Worm (Caenorhabditis elegans) whole organism, young adult: Measurements from ENCODE around the gene ulp-4.

Experiments used
- B0336.3 ChIP-seq: fragments of 200-800 bp; sonication (Bioruptor generic); IDR thresholded peaks from 2 replicates; pipeline ENCODE4 v1.3.6; 2022; ENCODE audit warnings: missing genetic modification characterization, missing compliant biosample characterization
- D2030.7 ChIP-seq: fragments of 200-800 bp; sonication (Bioruptor generic); IDR thresholded peaks from 2 replicates; pipeline ENCODE4 v1.3.6; 2022; ENCODE audit warnings: missing genetic modification reagents, missing genetic modification characterization, missing compliant biosample characterization
- F23B12.7 ChIP-seq: sonication (generic microtip); optimal IDR thresholded peaks from 2 replicates; lab custom pipeline; 2017; ENCODE audit warnings: missing genetic modification characterization, mild to moderate bottlenecking, missing compliant biosample characterization, antibody characterized with exemption, moderate library complexity; ENCODE audit not compliant: insufficient read depth
- F49E8.2 ChIP-seq: sonication (generic microtip); optimal IDR thresholded peaks from 3 replicates; lab custom pipeline; 2017; ENCODE audit warnings: missing genetic modification characterization, mild to moderate bottlenecking, missing compliant biosample characterization, antibody characterized with exemption, moderate library complexity; ENCODE audit not compliant: insufficient read depth
- F57A8.1 ChIP-seq: fragments of 200-800 bp; sonication (Bioruptor generic); optimal IDR thresholded peaks from 2 replicates; lab custom pipeline; 2018; ENCODE audit warnings: mild to moderate bottlenecking, missing genetic modification characterization, moderate library complexity, missing compliant biosample characterization
- K11D2.4 ChIP-seq: fragments of 200-800 bp; sonication (Bioruptor generic); IDR thresholded peaks from 2 replicates; pipeline ENCODE4 v1.3.6; 2022; ENCODE audit warnings: missing genetic modification reagents, missing genetic modification characterization, missing compliant biosample characterization
- T26A5.8 ChIP-seq: sonication (generic microtip); optimal IDR thresholded peaks from 2 replicates; lab custom pipeline; 2016; ENCODE audit warnings: missing genetic modification characterization, missing compliant biosample characterization
- Y53G8AR.9 ChIP-seq: fragments of 200-800 bp; sonication (Bioruptor generic); conservative IDR thresholded peaks from 2 replicates; pipeline ENCODE4 v1.3.6; 2022; ENCODE audit warnings: missing genetic modification reagents, missing genetic modification characterization, missing compliant biosample characterization
- Y56A3A.18 ChIP-seq: fragments of 200-800 bp; sonication (Bioruptor generic); IDR thresholded peaks from 2 replicates; pipeline ENCODE4 v1.3.6; 2022; ENCODE audit warnings: missing genetic modification reagents, missing genetic modification characterization, missing compliant biosample characterization
- Y79H2A.3 ChIP-seq: fragments of 200-800 bp; sonication (Bioruptor generic); conservative IDR thresholded peaks from 2 replicates; pipeline ENCODE4 v1.3.6; 2022; ENCODE audit warnings: missing genetic modification reagents, missing genetic modification characterization, missing compliant biosample characterization
- Y95B8A.8 ChIP-seq: fragments of 200-800 bp; sonication (Bioruptor generic); IDR thresholded peaks from 2 replicates; pipeline ENCODE4 v1.3.6; 2022; ENCODE audit warnings: missing genetic modification reagents, missing genetic modification characterization, missing compliant biosample characterization
- atf-7 ChIP-seq: sonication (generic microtip); optimal IDR thresholded peaks from 2 replicates; lab custom pipeline; 2017; ENCODE audit warnings: mild to moderate bottlenecking, missing genetic modification characterization, missing compliant biosample characterization
- athp-1 ChIP-seq: sonication (generic microtip); optimal IDR thresholded peaks from 2 replicates; lab custom pipeline; 2017; ENCODE audit warnings: mild to moderate bottlenecking, missing genetic modification characterization, missing compliant biosample characterization
- attf-6 ChIP-seq: fragments of 200-800 bp; sonication (Bioruptor generic); IDR thresholded peaks from 2 replicates; pipeline ENCODE4 v1.3.6; 2022; ENCODE audit warnings: missing genetic modification reagents, missing genetic modification characterization, missing compliant biosample characterization
- bed-2 ChIP-seq: fragments of 200-800 bp; sonication (Bioruptor generic); IDR thresholded peaks from 2 replicates; pipeline ENCODE4 v1.3.6; 2022; ENCODE audit warnings: missing genetic modification reagents, missing genetic modification characterization, missing compliant biosample characterization
- ceh-100 ChIP-seq: fragments of 200-800 bp; sonication (Bioruptor generic); IDR thresholded peaks from 2 replicates; pipeline ENCODE4 v1.3.6; 2022; ENCODE audit warnings: missing genetic modification reagents, missing genetic modification characterization, missing compliant biosample characterization
- dpl-1 ChIP-seq: fragments of 150-350 bp; optimal IDR thresholded peaks from 2 replicates; lab custom pipeline; 2014; ENCODE audit warnings: missing biosample characterization, missing genetic modification reagents, missing genetic modification characterization
- ekl-4 ChIP-seq: fragments of 200-800 bp; sonication (Bioruptor generic); IDR thresholded peaks from 2 replicates; pipeline ENCODE4 v1.3.6; 2022; ENCODE audit warnings: missing genetic modification reagents, missing genetic modification characterization, missing compliant biosample characterization
- gei-17 ChIP-seq: fragments of 200-800 bp; sonication (Bioruptor generic); optimal IDR thresholded peaks from 2 replicates; lab custom pipeline; 2018; ENCODE audit warnings: mild to moderate bottlenecking, missing genetic modification characterization, missing compliant biosample characterization
- him-1 ChIP-seq: sonication (generic microtip); optimal IDR thresholded peaks from 2 replicates; lab custom pipeline; 2016; ENCODE audit warnings: missing genotype, missing genetic modification reagents, missing genetic modification characterization, missing compliant biosample characterization
- hmg-1.2 ChIP-seq: fragments of 200-800 bp; sonication (Bioruptor generic); IDR thresholded peaks from 2 replicates; pipeline ENCODE4 v1.3.6; 2022; ENCODE audit warnings: missing genetic modification reagents, missing genetic modification characterization, missing compliant biosample characterization
- hrde-1 ChIP-seq: sonication (generic microtip); optimal IDR thresholded peaks from 2 replicates; lab custom pipeline; 2016; ENCODE audit warnings: missing genetic modification characterization, mild to moderate bottlenecking, missing compliant biosample characterization, moderate library complexity, missing genotype, missing genetic modification reagents, borderline replicate concordance
- hsf-1 ChIP-seq: fragments of 200-800 bp; sonication (Bioruptor generic); IDR thresholded peaks from 2 replicates; pipeline ENCODE4 v1.3.6; 2022; ENCODE audit warnings: missing genetic modification reagents, missing genetic modification characterization, missing compliant biosample characterization
- let-526 ChIP-seq: fragments of 200-800 bp; sonication (Bioruptor generic); IDR thresholded peaks from 2 replicates; pipeline ENCODE4 v1.3.6; 2022; ENCODE audit warnings: missing genetic modification reagents, missing genetic modification characterization, missing compliant biosample characterization
- lin-26 ChIP-seq: fragments of 200-800 bp; sonication (Bioruptor generic); IDR thresholded peaks from 2 replicates; pipeline ENCODE4 v1.3.6; 2022; ENCODE audit warnings: missing genetic modification reagents, missing genetic modification characterization, missing compliant biosample characterization
- lin-35 ChIP-seq, 3 experiments: fragments of 150-350 bp in 2 of 3; sonication (generic microtip) in 1 of 3; optimal IDR thresholded peaks; 2 replicates each; lab custom pipeline; 2014 to 2018; ENCODE audit warnings: missing biosample characterization in 3 of 3, missing genetic modification characterization in 3 of 3, missing genetic modification reagents in 3 of 3
- lin-54 ChIP-seq: fragments of 200-800 bp; sonication (Bioruptor generic); optimal IDR thresholded peaks from 2 replicates; lab custom pipeline; 2018; ENCODE audit warnings: mild to moderate bottlenecking, missing genetic modification characterization, missing compliant biosample characterization
- lsl-1 ChIP-seq: fragments of 200-800 bp; sonication (Bioruptor generic); optimal IDR thresholded peaks from 2 replicates; lab custom pipeline; 2018; ENCODE audit warnings: mild to moderate bottlenecking, missing genetic modification characterization, moderate library complexity, missing compliant biosample characterization
- lsy-27 ChIP-seq: sonication (generic microtip); optimal IDR thresholded peaks from 2 replicates; lab custom pipeline; 2017; ENCODE audit warnings: missing genetic modification characterization, mild to moderate bottlenecking, missing compliant biosample characterization, antibody characterized with exemption, missing genotype, borderline replicate concordance; ENCODE audit not compliant: insufficient read depth
- madf-10 ChIP-seq: sonication (generic microtip); optimal IDR thresholded peaks from 2 replicates; lab custom pipeline; 2016; ENCODE audit warnings: mild to moderate bottlenecking, missing genetic modification characterization, missing compliant biosample characterization
- madf-3 ChIP-seq: fragments of 200-800 bp; sonication (Bioruptor generic); IDR thresholded peaks from 2 replicates; pipeline ENCODE4 v1.3.6; 2022; ENCODE audit warnings: missing genetic modification reagents, missing genetic modification characterization, missing compliant biosample characterization
- madf-6 ChIP-seq: fragments of 200-800 bp; sonication (Bioruptor generic); IDR thresholded peaks from 2 replicates; pipeline ENCODE4 v1.3.6; 2022; ENCODE audit warnings: missing genetic modification reagents, missing genetic modification characterization, missing compliant biosample characterization
- mcd-1 ChIP-seq: fragments of 200-800 bp; sonication (Bioruptor generic); IDR thresholded peaks from 2 replicates; pipeline ENCODE4 v1.3.6; 2022; ENCODE audit warnings: missing genetic modification reagents, missing genetic modification characterization, missing compliant biosample characterization
- rcor-1 ChIP-seq: fragments of 200-800 bp; sonication (Bioruptor generic); IDR thresholded peaks from 2 replicates; pipeline ENCODE4 v1.3.6; 2022; ENCODE audit warnings: missing genetic modification reagents, missing genetic modification characterization, missing compliant biosample characterization
- snpc-1.3 ChIP-seq: sonication (generic microtip); optimal IDR thresholded peaks from 2 replicates; lab custom pipeline; 2017; ENCODE audit warnings: missing genetic modification characterization, mild to moderate bottlenecking, missing compliant biosample characterization, antibody characterized with exemption, moderate library complexity, missing genotype, missing genetic modification reagents; ENCODE audit not compliant: insufficient read depth
- snpc-3.4 ChIP-seq: sonication (generic microtip); optimal IDR thresholded peaks from 2 replicates; lab custom pipeline; 2017; ENCODE audit warnings: missing genetic modification characterization, mild to moderate bottlenecking, missing compliant biosample characterization, antibody characterized with exemption, moderate library complexity, missing genotype, missing genetic modification reagents
- snpc-4 ChIP-seq, 5 experiments: fragments of 150-350 bp in 1 of 5; sonication (generic microtip) in 4 of 5; optimal IDR thresholded peaks; 2 replicates each; lab custom pipeline; 2014 to 2018; ENCODE audit warnings: missing genetic modification characterization in 5 of 5, missing biosample characterization in 3 of 5, antibody characterized with exemption in 2 of 5, mild to moderate bottlenecking in 2 of 5, missing compliant biosample characterization in 2 of 5, missing genotype in 2 of 5, moderate library complexity in 2 of 5, missing genetic modification reagents in 1 of 5
- tbp1 ChIP-seq: fragments of 200-800 bp; sonication (Bioruptor generic); optimal IDR thresholded peaks from 2 replicates; lab custom pipeline; 2018; ENCODE audit warnings: mild to moderate bottlenecking, missing genetic modification characterization, missing compliant biosample characterization
- tbx-9 ChIP-seq: sonication (generic microtip); optimal IDR thresholded peaks from 2 replicates; lab custom pipeline; 2016; ENCODE audit warnings: borderline replicate concordance, missing genetic modification characterization, inconsistent platforms, missing compliant biosample characterization
- tlf-1 ChIP-seq: fragments of 200-800 bp; sonication (Bioruptor generic); optimal IDR thresholded peaks from 2 replicates; lab custom pipeline; 2018; ENCODE audit warnings: mild to moderate bottlenecking, missing genetic modification characterization, missing compliant biosample characterization
- unc-130 ChIP-seq: sonication (generic microtip); optimal IDR thresholded peaks from 2 replicates; lab custom pipeline; 2016; ENCODE audit warnings: missing genetic modification reagents, missing genetic modification characterization, missing compliant biosample characterization
- xnd-1 ChIP-seq: sonication (generic microtip); optimal IDR thresholded peaks from 2 replicates; lab custom pipeline; 2016; ENCODE audit warnings: missing genotype, missing genetic modification reagents, missing genetic modification characterization, missing compliant biosample characterization
- ztf-25 ChIP-seq: fragments of 200-800 bp; sonication (Bioruptor generic); IDR thresholded peaks from 2 replicates; pipeline ENCODE4 v1.3.6; 2022; ENCODE audit warnings: missing genetic modification reagents, missing genetic modification characterization, missing compliant biosample characterization

The ulp-4 gene

ce11 chrII:8144543-8144942 lies 14.8 kb downstream of the ulp-4 start, which contains the start of gene F10B5.2:
Gene F10B5.2, plus strand, starts transcription at chrII:8144762.
- TF ChIP-seq atf-7 (peak; percentile 7), hmg-1.2 (GFP tag; lab: Robert Waterston, UW) (peak; percentile 39), rcor-1 (0 out of 2 replicates have a peak, but pooled peaks have one; percentile 42), ceh-100 (GFP tag; lab: Robert Waterston, UW) (peak; percentile 22; the same call in 1 of the 2 replicates), F49E8.2 (peak; percentile 53), him-1 (tag; lab: Kevin White, UChicago) (peak; percentile 44), lin-35 (GFP tag; optimal IDR thresholded peaks at IDR 0.05; lab: Kevin White, UChicago) (peak in 1 of 3 experiments; percentile 5), K11D2.4 (GFP tag; lab: Robert Waterston, UW) (no peak), tlf-1 (peak; percentile 38), Y53G8AR.9 (GFP tag; lab: Robert Waterston, UW) (peak; percentile 66; the same call in 1 of the 2 replicates), snpc-3.4 (peak; percentile 63), madf-3 (GFP tag; lab: Robert Waterston, UW) (peak; percentile 51; the same call in 1 of the 2 replicates), hrde-1 (tag; lab: Kevin White, UChicago) (peak; percentile 37), lin-54 (GFP tag; lab: Kevin White, UChicago) (peak; percentile 51), athp-1 (tag; lab: Kevin White, UChicago) (peak; percentile 8), snpc-1.3 (peak; percentile 60), unc-130 (GFP tag; lab: Kevin White, UChicago) (peak; percentile 15), Y79H2A.3 (GFP tag; lab: Robert Waterston, UW) (no peak), lin-26 (GFP tag; lab: Robert Waterston, UW) (no peak; the same call in 1 of the 2 replicates), lsl-1 (GFP tag; lab: Kevin White, UChicago) (peak; percentile 34), tbp1 (no peak), B0336.3 (GFP tag; lab: Robert Waterston, UW) (peak; percentile 68; the same call in 1 of the 2 replicates), snpc-4 (GFP tag; optimal IDR thresholded peaks at IDR 0.05; lab: Kevin White, UChicago) (peak; percentile 9), snpc-4 (tag; optimal IDR thresholded peaks at IDR 0.05; lab: Kevin White, UChicago) (no peak), attf-6 (GFP tag; lab: Robert Waterston, UW) (peak; percentile 42; the same call in 1 of the 2 replicates), ztf-25 (0 out of 2 replicates have a peak, but pooled peaks have one; percentile 29), dpl-1 (GFP tag; lab: Kevin White, UChicago) (peak; percentile 3), let-526 (GFP tag; lab: Robert Waterston, UW) (no peak), ekl-4 (GFP tag; lab: Robert Waterston, UW) (peak; percentile 58; the same call in 1 of the 2 replicates), D2030.7 (GFP tag; lab: Robert Waterston, UW) (peak; percentile 38), hsf-1 (GFP tag; lab: Robert Waterston, UW) (peak; percentile 66; the same call in 1 of the 2 replicates), F57A8.1 (GFP tag; lab: Kevin White, UChicago) (peak; percentile 7), madf-6 (GFP tag; lab: Robert Waterston, UW) (peak; percentile 58), T26A5.8 (tag; lab: Kevin White, UChicago) (no peak), gei-17 (no peak)
- TF ChIP-seq, all 124 proteins: peak for 27

ce11 chrII:8149930-8150329 lies 20.2 kb downstream of the ulp-4 start, which contains the start of gene F10B5.3:
Gene F10B5.3, minus strand, starts transcription at chrII:8150030.
- no peak for TF ChIP-seq mcd-1
- TF ChIP-seq Y95B8A.8 (GFP tag; lab: Robert Waterston, UW) = no peak
- TF ChIP-seq bed-2 (GFP tag; lab: Robert Waterston, UW) = no peak
- TF ChIP-seq dpl-1 (GFP tag; lab: Kevin White, UChicago) = no peak
- no peak for TF ChIP-seq tbx-9
- TF ChIP-seq lsy-27 (tag; lab: Kevin White, UChicago) = no peak
- TF ChIP-seq snpc-3.4 = no peak
- no peak for TF ChIP-seq madf-10 (tag; lab: Kevin White, UChicago)
- TF ChIP-seq madf-6 (GFP tag; lab: Robert Waterston, UW) = no peak
- TF ChIP-seq F23B12.7 (tag; lab: Kevin White, UChicago) = no peak
- no peak for TF ChIP-seq Y56A3A.18 (GFP tag; lab: Robert Waterston, UW)
- no peak for TF ChIP-seq xnd-1
- no peak for TF ChIP-seq ceh-100 (GFP tag; lab: Robert Waterston, UW)
- TF ChIP-seq, all 124 proteins: peak for 0
